Fruit fly (Drosophila melanogaster) whole organism, wandering third instar larva: ENCODE results near the gene Tpr2.

ENCODE experiments used
- brk ChIP-seq: fragments of 200-800 bp; sonication (Bioruptor generic); optimal IDR thresholded peaks from 2 replicates; lab custom pipeline; 2016; ENCODE audit warnings: missing biosample characterization, mild to moderate bottlenecking, missing genetic modification characterization
- sage ChIP-seq: fragments of 200-800 bp; sonication (Bioruptor generic); optimal IDR thresholded peaks from 2 replicates; lab custom pipeline; 2016; ENCODE audit warnings: missing biosample characterization, mild to moderate bottlenecking, missing genetic modification characterization
- usp ChIP-seq: fragments of >200 bp; optimal IDR thresholded peaks from 2 replicates; lab custom pipeline; 2017; ENCODE audit warnings: missing biosample characterization, missing genetic modification characterization

dm6 chr2L:16451858-16452257 is 39.5 kb upstream of the Tpr2 start:
- TF ChIP-seq brk (GFP tag; lab: Kevin White, UChicago) (no peak), sage (GFP tag; lab: Kevin White, UChicago) (no peak), usp (no peak)
